Worm (Caenorhabditis elegans) whole organism, young adult: ENCODE measurements around the gene F10A3.17.
A peak's percentile ranks its signal among the peaks of the same experiment; 100 is the strongest.

Source experiments
- B0019.2 ChIP-seq: fragments of 200-800 bp; sonication (Bioruptor generic); conservative IDR thresholded peaks from 2 replicates; pipeline ENCODE4 v1.3.6; 2022; ENCODE audit warnings: missing genetic modification reagents, missing genetic modification characterization, missing compliant biosample characterization
- B0261.1 ChIP-seq: sonication (generic microtip); optimal IDR thresholded peaks from 2 replicates; lab custom pipeline; 2016; ENCODE audit warnings: mild to moderate bottlenecking, missing genetic modification characterization, moderate library complexity, missing compliant biosample characterization
- B0336.3 ChIP-seq: fragments of 200-800 bp; sonication (Bioruptor generic); IDR thresholded peaks from 2 replicates; pipeline ENCODE4 v1.3.6; 2022; ENCODE audit warnings: missing genetic modification characterization, missing compliant biosample characterization
- C17E4.6 ChIP-seq: fragments of 200-800 bp; sonication (Bioruptor generic); IDR thresholded peaks from 2 replicates; pipeline ENCODE4 v1.3.6; 2022; ENCODE audit warnings: missing genetic modification reagents, missing genetic modification characterization, missing compliant biosample characterization
- D2030.7 ChIP-seq: fragments of 200-800 bp; sonication (Bioruptor generic); IDR thresholded peaks from 2 replicates; pipeline ENCODE4 v1.3.6; 2022; ENCODE audit warnings: missing genetic modification reagents, missing genetic modification characterization, missing compliant biosample characterization
- F37B4.10 ChIP-seq: fragments of 200-800 bp; sonication (Bioruptor generic); IDR thresholded peaks from 2 replicates; pipeline ENCODE4 v1.3.6; 2022; ENCODE audit warnings: missing genetic modification characterization, missing compliant biosample characterization
- F39B2.1 ChIP-seq: fragments of 200-800 bp; sonication (Bioruptor generic); IDR thresholded peaks from 2 replicates; pipeline ENCODE4 v1.3.6; 2022; ENCODE audit warnings: missing genetic modification reagents, missing genetic modification characterization, missing compliant biosample characterization
- F55B11.4 ChIP-seq: sonication (generic microtip); optimal IDR thresholded peaks from 2 replicates; lab custom pipeline; 2016; ENCODE audit warnings: missing compliant biosample characterization, missing genetic modification characterization, borderline replicate concordance; ENCODE audit not compliant: insufficient read depth
- F57C9.4 ChIP-seq: sonication (generic microtip); optimal IDR thresholded peaks from 2 replicates; lab custom pipeline; 2017; ENCODE audit warnings: mild to moderate bottlenecking, missing genetic modification characterization, missing compliant biosample characterization
- Y67H2A.10 ChIP-seq: fragments of 200-800 bp; sonication (Bioruptor generic); conservative IDR thresholded peaks from 2 replicates; pipeline ENCODE4 v1.3.6; 2022; ENCODE audit warnings: missing genetic modification reagents, missing genetic modification characterization, missing compliant biosample characterization
- attf-3 ChIP-seq: fragments of 200-800 bp; sonication (Bioruptor generic); conservative IDR thresholded peaks from 2 replicates; pipeline ENCODE4 v1.3.6; 2022; ENCODE audit warnings: missing genetic modification reagents, missing genetic modification characterization, missing compliant biosample characterization
- attf-5 ChIP-seq: fragments of 200-800 bp; sonication (Bioruptor generic); optimal IDR thresholded peaks from 2 replicates; lab custom pipeline; 2018; ENCODE audit warnings: mild to moderate bottlenecking, missing genetic modification characterization, missing compliant biosample characterization
- cebp-1 ChIP-seq, 2 experiments: fragments of 200-800 bp in 1 of 2; sonication (Bioruptor generic) in 1 of 2; sonication (generic microtip) in 1 of 2; IDR thresholded peaks in 1 of 2; optimal IDR thresholded peaks in 1 of 2; 2 replicates each; pipeline versions ENCODE4 v1.3.6 to Lab custom; 2017 to 2022; ENCODE audit warnings: missing compliant biosample characterization in 2 of 2, missing genetic modification characterization in 2 of 2, mild to moderate bottlenecking in 1 of 2, missing genetic modification reagents in 1 of 2, moderate library complexity in 1 of 2
- ceh-27 ChIP-seq: fragments of 200-800 bp; sonication (Bioruptor generic); optimal IDR thresholded peaks from 2 replicates; lab custom pipeline; 2018; ENCODE audit warnings: mild to moderate bottlenecking, missing genetic modification characterization, moderate library complexity, missing compliant biosample characterization
- ceh-40 ChIP-seq: fragments of 200-800 bp; sonication (Bioruptor generic); IDR thresholded peaks from 2 replicates; pipeline ENCODE4 v1.3.6; 2022; ENCODE audit warnings: missing genetic modification characterization, missing compliant biosample characterization
- efl-1 ChIP-seq: fragments of 150-350 bp; optimal IDR thresholded peaks from 2 replicates; lab custom pipeline; 2014; ENCODE audit warnings: missing biosample characterization, missing genetic modification reagents, missing genetic modification characterization
- gei-17 ChIP-seq: fragments of 200-800 bp; sonication (Bioruptor generic); optimal IDR thresholded peaks from 2 replicates; lab custom pipeline; 2018; ENCODE audit warnings: mild to moderate bottlenecking, missing genetic modification characterization, missing compliant biosample characterization
- hlh-26 ChIP-seq: fragments of 200-800 bp; sonication (Bioruptor generic); conservative IDR thresholded peaks from 2 replicates; pipeline ENCODE4 v1.3.6; 2022; ENCODE audit warnings: missing genetic modification reagents, missing genetic modification characterization, missing compliant biosample characterization
- lir-1 ChIP-seq: fragments of 200-800 bp; sonication (Bioruptor generic); conservative IDR thresholded peaks from 2 replicates; pipeline ENCODE4 v1.3.6; 2022; ENCODE audit warnings: missing genetic modification reagents, missing genetic modification characterization, missing compliant biosample characterization
- madf-10 ChIP-seq: sonication (generic microtip); optimal IDR thresholded peaks from 2 replicates; lab custom pipeline; 2016; ENCODE audit warnings: mild to moderate bottlenecking, missing genetic modification characterization, missing compliant biosample characterization
- madf-3 ChIP-seq: fragments of 200-800 bp; sonication (Bioruptor generic); IDR thresholded peaks from 2 replicates; pipeline ENCODE4 v1.3.6; 2022; ENCODE audit warnings: missing genetic modification reagents, missing genetic modification characterization, missing compliant biosample characterization
- mxl-1 ChIP-seq: sonication (generic microtip); optimal IDR thresholded peaks from 2 replicates; lab custom pipeline; 2016; ENCODE audit warnings: missing genetic modification characterization, missing compliant biosample characterization
- nfya-1 ChIP-seq: sonication (generic microtip); optimal IDR thresholded peaks from 2 replicates; lab custom pipeline; 2017; ENCODE audit warnings: antibody characterized with exemption, missing compliant biosample characterization, missing genetic modification characterization, borderline replicate concordance; ENCODE audit not compliant: insufficient read depth
- nhr-179 ChIP-seq: sonication (generic microtip); optimal IDR thresholded peaks from 2 replicates; lab custom pipeline; 2016; ENCODE audit warnings: mild to moderate bottlenecking, missing genetic modification characterization, missing compliant biosample characterization
- nhr-80 ChIP-seq: sonication (generic microtip); optimal IDR thresholded peaks from 2 replicates; lab custom pipeline; 2016; ENCODE audit warnings: missing genetic modification characterization, missing compliant biosample characterization
- pha-4 ChIP-seq: fragments of 150-350 bp; sonication (generic microtip); optimal IDR thresholded peaks from 2 replicates; lab custom pipeline; 2014; ENCODE audit warnings: missing biosample characterization, missing genetic modification reagents, missing genetic modification characterization
- rcor-1 ChIP-seq: fragments of 200-800 bp; sonication (Bioruptor generic); IDR thresholded peaks from 2 replicates; pipeline ENCODE4 v1.3.6; 2022; ENCODE audit warnings: missing genetic modification reagents, missing genetic modification characterization, missing compliant biosample characterization
- rec-8 ChIP-seq, 2 experiments: sonication (generic microtip); optimal IDR thresholded peaks; 2 replicates each; lab custom pipeline; 2016; ENCODE audit warnings: mild to moderate bottlenecking in 2 of 2, missing genetic modification characterization in 2 of 2, missing genetic modification reagents in 2 of 2, missing genotype in 2 of 2, missing biosample characterization in 1 of 2, missing compliant biosample characterization in 1 of 2, moderate library complexity in 1 of 2
- repo-1 ChIP-seq: sonication (generic microtip); optimal IDR thresholded peaks from 2 replicates; lab custom pipeline; 2017; ENCODE audit warnings: mild to moderate bottlenecking, missing genetic modification characterization, missing compliant biosample characterization
- sea-2 ChIP-seq: fragments of 200-800 bp; sonication (Bioruptor generic); IDR thresholded peaks from 2 replicates; pipeline ENCODE4 v1.3.6; 2022; ENCODE audit warnings: missing genetic modification characterization, missing compliant biosample characterization
- snpc-1.3 ChIP-seq: sonication (generic microtip); optimal IDR thresholded peaks from 2 replicates; lab custom pipeline; 2017; ENCODE audit warnings: missing genetic modification characterization, mild to moderate bottlenecking, missing compliant biosample characterization, antibody characterized with exemption, moderate library complexity, missing genotype, missing genetic modification reagents; ENCODE audit not compliant: insufficient read depth
- snpc-4 ChIP-seq, 5 experiments: fragments of 150-350 bp in 1 of 5; sonication (generic microtip) in 4 of 5; optimal IDR thresholded peaks; 2 replicates each; lab custom pipeline; 2014 to 2018; ENCODE audit warnings: missing genetic modification characterization in 5 of 5, missing biosample characterization in 3 of 5, antibody characterized with exemption in 2 of 5, mild to moderate bottlenecking in 2 of 5, missing compliant biosample characterization in 2 of 5, missing genotype in 2 of 5, moderate library complexity in 2 of 5, missing genetic modification reagents in 1 of 5
- xnd-1 ChIP-seq: sonication (generic microtip); optimal IDR thresholded peaks from 2 replicates; lab custom pipeline; 2016; ENCODE audit warnings: missing genotype, missing genetic modification reagents, missing genetic modification characterization, missing compliant biosample characterization
- ztf-25 ChIP-seq: fragments of 200-800 bp; sonication (Bioruptor generic); IDR thresholded peaks from 2 replicates; pipeline ENCODE4 v1.3.6; 2022; ENCODE audit warnings: missing genetic modification reagents, missing genetic modification characterization, missing compliant biosample characterization
- ztf-28 ChIP-seq: fragments of 200-800 bp; sonication (Bioruptor generic); IDR thresholded peaks from 2 replicates; pipeline ENCODE4 v1.3.6; 2022; ENCODE audit warnings: missing genetic modification reagents, missing genetic modification characterization, missing compliant biosample characterization
- ztf-6 ChIP-seq: fragments of 200-800 bp; sonication (Bioruptor generic); IDR thresholded peaks from 2 replicates; pipeline ENCODE4 v1.3.6; 2022; ENCODE audit warnings: missing genetic modification reagents, missing genetic modification characterization, missing compliant biosample characterization

Gene F10A3.17

ce11 chrV:16124739-16125138 lies 34.8 kb downstream of the F10A3.17 start, which contains the start of gene nhr-111:
Gene nhr-111 (minus strand): TSS chrV:16124839.
- TF ChIP-seq B0261.1 (tag; lab: Kevin White, UChicago): no peak
- no peak for TF ChIP-seq efl-1 (GFP tag; lab: Kevin White, UChicago)
- TF ChIP-seq ceh-27 (GFP tag; lab: Kevin White, UChicago): no peak
- no peak for TF ChIP-seq nhr-179 (tag; lab: Kevin White, UChicago)
- TF ChIP-seq rcor-1 (GFP tag; lab: Robert Waterston, UW): no peak

- TF ChIP-seq cebp-1 (GFP tag; IDR thresholded peaks at IDR 0.05; lab: Robert Waterston, UW) (no peak), cebp-1 (tag; optimal IDR thresholded peaks at IDR 0.05; lab: Kevin White, UChicago) (peak; percentile 5), lir-1 (GFP tag; lab: Robert Waterston, UW) (no peak)
- TF ChIP-seq, all 124 proteins: peak for 1
Observed at ce11 chrV:16121451-16121850, 38.0 kb downstream of the F10A3.17 start.

DNA sequence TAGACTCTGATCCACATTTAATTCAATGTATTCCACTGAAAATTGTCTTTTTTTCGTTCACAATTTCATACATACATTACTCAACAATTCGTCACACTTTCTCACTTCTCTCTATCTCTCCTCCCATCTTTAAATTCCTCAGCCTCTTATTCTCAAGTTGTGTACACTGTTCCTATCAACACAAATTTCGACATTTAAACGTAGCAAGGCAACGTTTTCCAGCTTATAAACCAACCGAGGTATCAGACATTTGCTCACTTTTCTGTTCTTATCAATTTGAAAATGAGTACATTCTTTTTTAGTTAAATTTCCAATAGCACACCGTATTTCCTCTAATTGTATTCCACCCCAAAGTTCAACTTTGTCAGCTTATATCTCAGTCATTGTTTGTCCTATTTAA lies 38.6 kb downstream of the F10A3.17 start, which contains the start of gene skr-3:
TSS of gene skr-3 (plus strand) at position 163 of the 400 bp plus-strand sequence.
- TF ChIP-seq ceh-40: no peak
- TF ChIP-seq rec-8 (tag; optimal IDR thresholded peaks at IDR 0.05; lab: Kevin White, UChicago): no peak
- TF ChIP-seq nhr-80: peak; percentile 23

ce11 chrV:16120499-16120898 lies 39.0 kb downstream of the F10A3.17 start:
- TF ChIP-seq cebp-1 (GFP tag; IDR thresholded peaks at IDR 0.05; lab: Robert Waterston, UW): no peak
- TF ChIP-seq cebp-1 (tag; optimal IDR thresholded peaks at IDR 0.05; lab: Kevin White, UChicago): peak; percentile 86
- no peak for TF ChIP-seq F55B11.4

DNA sequence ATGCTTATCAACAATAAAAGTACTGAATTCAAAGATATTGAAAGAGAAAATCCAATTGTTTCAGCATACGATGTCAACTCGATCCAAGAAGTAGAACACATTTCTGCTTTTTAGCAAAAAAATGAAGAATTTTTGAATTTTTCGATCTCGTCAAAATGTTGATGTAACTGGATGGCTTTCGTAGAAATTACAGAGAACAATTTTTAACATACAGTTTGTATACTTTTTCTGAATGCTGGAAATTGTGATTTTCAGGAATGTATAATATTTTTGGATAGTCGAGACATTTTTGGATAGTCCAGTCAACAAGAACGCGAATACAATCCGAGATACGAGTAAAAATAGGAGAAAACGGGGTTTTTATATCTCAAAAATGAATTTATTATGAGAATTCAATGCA lies 40.9 kb downstream of the F10A3.17 start, which contains the start of gene str-103:
TSS of gene str-103 (minus strand) at position 101 of the 400 bp plus-strand sequence.
- no peak for TF ChIP-seq hlh-26 (GFP tag; lab: Robert Waterston, UW)
- TF ChIP-seq F39B2.1 (GFP tag; lab: Robert Waterston, UW): no peak
- no peak for TF ChIP-seq F57C9.4 (tag; lab: Kevin White, UChicago)
- TF ChIP-seq repo-1 (tag; lab: Kevin White, UChicago): no peak
- no peak for TF ChIP-seq attf-3 (GFP tag; lab: Robert Waterston, UW)
- no peak for TF ChIP-seq D2030.7 (GFP tag; lab: Robert Waterston, UW)
- TF ChIP-seq B0336.3 (GFP tag; lab: Robert Waterston, UW): no peak
- no peak for TF ChIP-seq Y67H2A.10 (GFP tag; lab: Robert Waterston, UW)
- TF ChIP-seq gei-17 (GFP tag; lab: Kevin White, UChicago): no peak
- no peak for TF ChIP-seq madf-3 (GFP tag; lab: Robert Waterston, UW)
- TF ChIP-seq ztf-25 (GFP tag; lab: Robert Waterston, UW): no peak
- no peak for TF ChIP-seq attf-5 (GFP tag; lab: Kevin White, UChicago)
- TF ChIP-seq F37B4.10 (GFP tag; lab: Robert Waterston, UW): no peak

- TF ChIP-seq xnd-1 (tag; lab: Kevin White, UChicago): no peak
Observed at ce11 chrV:16115381-16115780, 44.1 kb downstream of the F10A3.17 start, which contains the start of gene str-25. Gene str-25 (plus strand): TSS chrV:16115681.

- TF ChIP-seq mxl-1 (tag; lab: Kevin White, UChicago): no peak
- no peak for TF ChIP-seq ztf-6 (GFP tag; lab: Robert Waterston, UW)
- TF ChIP-seq attf-3 (GFP tag; lab: Robert Waterston, UW): no peak
- no peak for TF ChIP-seq pha-4 (tag; lab: Kevin White, UChicago)
- TF ChIP-seq rec-8 (tag; optimal IDR thresholded peaks at IDR 0.05; lab: Kevin White, UChicago): no peak
- TF ChIP-seq B0336.3 (GFP tag; lab: Robert Waterston, UW): no peak
- TF ChIP-seq nfya-1 (tag; lab: Kevin White, UChicago): no peak
- TF ChIP-seq snpc-4 (GFP tag; optimal IDR thresholded peaks at IDR 0.05; lab: Kevin White, UChicago): no peak
- TF ChIP-seq snpc-4 (tag; optimal IDR thresholded peaks at IDR 0.05; lab: Kevin White, UChicago): no peak
- TF ChIP-seq D2030.7 (GFP tag; lab: Robert Waterston, UW): no peak
- no peak for TF ChIP-seq sea-2 (GFP tag; lab: Robert Waterston, UW)
- no peak for TF ChIP-seq ztf-28
- TF ChIP-seq C17E4.6 (GFP tag; lab: Robert Waterston, UW): no peak
- no peak for TF ChIP-seq snpc-1.3 (tag; lab: Kevin White, UChicago)
- TF ChIP-seq B0019.2 (GFP tag; lab: Robert Waterston, UW): no peak
- TF ChIP-seq madf-10 (tag; lab: Kevin White, UChicago): no peak
Observed at ce11 chrV:16114237-16114636, 45.3 kb downstream of the F10A3.17 start, which contains the start of gene srxa-16. Gene srxa-16 (minus strand): TSS chrV:16114337.
